Worm (Caenorhabditis elegans) whole organism, mixed stage, embryonic: ENCODE results near the gene F02H6.6.

Source experiments
- blmp-1 ChIP-seq: fragments of 150-350 bp; optimal IDR thresholded peaks from 2 replicates; lab custom pipeline; 2014; ENCODE audit warnings: missing biosample characterization, missing genetic modification characterization
- ceh-39 ChIP-seq: fragments of 150-350 bp; optimal IDR thresholded peaks from 2 replicates; lab custom pipeline; 2014; ENCODE audit warnings: missing biosample characterization, missing genetic modification characterization
- nhr-237 ChIP-seq: fragments of 150-350 bp; optimal IDR thresholded peaks from 2 replicates; lab custom pipeline; 2014; ENCODE audit warnings: missing biosample characterization, missing genetic modification characterization

DNA sequence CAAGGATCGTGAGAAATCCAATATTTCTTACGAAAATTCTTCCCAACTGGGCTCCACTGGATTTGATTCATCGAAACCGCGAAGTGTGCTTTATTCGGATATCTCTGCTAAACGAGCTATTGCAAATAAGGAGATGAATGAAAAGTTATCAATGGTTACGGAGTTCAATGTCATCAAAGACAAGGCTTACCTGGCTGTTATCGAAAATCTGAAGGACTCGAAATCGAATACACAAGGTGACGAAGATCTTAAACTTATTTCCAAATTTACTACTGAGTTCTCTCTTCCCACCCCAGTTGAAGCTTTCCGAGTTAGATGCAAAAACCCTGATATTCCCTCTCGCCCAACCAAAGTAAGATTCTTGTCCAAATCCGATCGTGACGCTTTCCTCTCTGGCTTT is 44.4 kb downstream of the F02H6.6 start:
- TF ChIP-seq blmp-1 (tag; lab: Kevin White, UChicago), result no peak
- TF ChIP-seq ceh-39 (tag; lab: Kevin White, UChicago), result no peak
- no peak for TF ChIP-seq nhr-237 (tag; lab: Kevin White, UChicago)
